Fruit fly (Drosophila melanogaster) whole organism: ENCODE data around the gene scrt.

Experiments used
- Dll ChIP-seq: fragments of >200 bp; optimal IDR thresholded peaks from 2 replicates; lab custom pipeline; 2017
- EcR ChIP-seq, 2 experiments: fragments of >200 bp; optimal IDR thresholded peaks; 2 replicates each; lab custom pipeline; 2017; ENCODE audit warnings: missing biosample characterization in 2 of 2, missing genetic modification characterization in 2 of 2, missing genetic modification reagents in 2 of 2
- pan ChIP-seq: fragments of >200 bp; optimal IDR thresholded peaks from 2 replicates; lab custom pipeline; 2017
- psq ChIP-seq: fragments of >200 bp; optimal IDR thresholded peaks from 2 replicates; lab custom pipeline; 2017
- usp ChIP-seq: fragments of >200 bp; optimal IDR thresholded peaks from 2 replicates; lab custom pipeline; 2017; ENCODE audit warnings: missing biosample characterization, missing genetic modification characterization, mixed read lengths

- TF ChIP-seq psq, result no peak
- no peak for TF ChIP-seq EcR (GFP tag; optimal IDR thresholded peaks at IDR 0.05; lab: Kevin White, UChicago)
- TF ChIP-seq pan (lab: Kevin White, UChicago), result no peak
- TF ChIP-seq Dll (lab: Kevin White, UChicago), result no peak
- no peak for TF ChIP-seq usp
These were observed 41.3 kb upstream of the scrt start, which contains the start of the genes CG10863 and CG14982 for dm6 chr3L:3942241-3943028.
